Worm (Caenorhabditis elegans) whole organism, L3 larva: Measurements from ENCODE around the gene ubl-1.

Experiments used
- ZK546.5 ChIP-seq: sonication (generic microtip); optimal IDR thresholded peaks from 2 replicates; lab custom pipeline; 2017; ENCODE audit warnings: missing biosample characterization, missing genetic modification characterization
- aly-2 ChIP-seq: fragments of 150-350 bp; optimal IDR thresholded peaks from 2 replicates; lab custom pipeline; 2014; ENCODE audit warnings: missing biosample characterization, missing genetic modification characterization
- ceh-16 ChIP-seq: sonication (generic microtip); optimal IDR thresholded peaks from 2 replicates; lab custom pipeline; 2017; ENCODE audit warnings: missing biosample characterization, missing genetic modification characterization
- ceh-82 ChIP-seq: fragments of 150-350 bp; optimal IDR thresholded peaks from 2 replicates; lab custom pipeline; 2014; ENCODE audit warnings: missing biosample characterization, missing genetic modification characterization
- ceh-9 ChIP-seq: sonication (generic microtip); optimal IDR thresholded peaks from 2 replicates; lab custom pipeline; 2018; ENCODE audit warnings: missing biosample characterization, missing genetic modification characterization
- daf-12 ChIP-seq: fragments of 150-350 bp; optimal IDR thresholded peaks from 2 replicates; lab custom pipeline; 2014; ENCODE audit warnings: missing biosample characterization, missing genetic modification reagents, missing genetic modification characterization
- egl-27 ChIP-seq: sonication (generic microtip); optimal IDR thresholded peaks from 4 replicates; lab custom pipeline; 2017; ENCODE audit warnings: missing biosample characterization, missing genetic modification reagents, missing genetic modification characterization
- egl-5 ChIP-seq: fragments of 150-350 bp; optimal IDR thresholded peaks from 2 replicates; lab custom pipeline; 2017; ENCODE audit warnings: missing biosample characterization, missing genetic modification reagents, missing genetic modification characterization, inconsistent platforms
- elt-1 ChIP-seq: fragments of 150-350 bp; optimal IDR thresholded peaks from 2 replicates; lab custom pipeline; 2014; ENCODE audit warnings: missing biosample characterization, missing genetic modification characterization
- elt-3 ChIP-seq, 3 experiments: fragments of 150-350 bp in 1 of 3; sonication (generic microtip) in 2 of 3; optimal IDR thresholded peaks; 2 replicates in 2 of 3; 4 replicates in 1 of 3; lab custom pipeline; 2014 to 2017; ENCODE audit warnings: missing biosample characterization in 3 of 3, missing genetic modification characterization in 3 of 3
- eor-1 ChIP-seq, 2 experiments: fragments of 150-350 bp; optimal IDR thresholded peaks; 2 replicates each; lab custom pipeline; 2014 to 2018; ENCODE audit warnings: missing biosample characterization in 2 of 2, missing genetic modification characterization in 2 of 2
- fkh-10 ChIP-seq: sonication (generic microtip); optimal IDR thresholded peaks from 2 replicates; lab custom pipeline; 2017; ENCODE audit warnings: missing biosample characterization, missing genetic modification reagents, missing genetic modification characterization
- fos-1 ChIP-seq: fragments of 150-350 bp; optimal IDR thresholded peaks from 2 replicates; lab custom pipeline; 2014; ENCODE audit warnings: missing biosample characterization, missing genetic modification characterization
- hmg-11 ChIP-seq: sonication (generic microtip); optimal IDR thresholded peaks from 2 replicates; lab custom pipeline; 2016; ENCODE audit warnings: missing genetic modification characterization, missing compliant biosample characterization
- jun-1 ChIP-seq: fragments of 150-350 bp; optimal IDR thresholded peaks from 2 replicates; lab custom pipeline; 2014; ENCODE audit warnings: missing biosample characterization, missing genetic modification reagents, missing genetic modification characterization
- lin-15B ChIP-seq: fragments of 150-350 bp; optimal IDR thresholded peaks from 2 replicates; lab custom pipeline; 2014; ENCODE audit warnings: missing biosample characterization, missing genetic modification characterization
- lin-39 ChIP-seq: fragments of 150-350 bp; optimal IDR thresholded peaks from 2 replicates; lab custom pipeline; 2018; ENCODE audit warnings: missing biosample characterization, missing genetic modification reagents, missing genetic modification characterization
- mdl-1 ChIP-seq: fragments of 150-350 bp; optimal IDR thresholded peaks from 2 replicates; lab custom pipeline; 2014; ENCODE audit warnings: missing biosample characterization, missing genetic modification characterization
- mml-1 ChIP-seq: fragments of 150-350 bp; sonication (generic microtip); optimal IDR thresholded peaks from 3 replicates; lab custom pipeline; 2014; ENCODE audit warnings: missing biosample characterization, missing genetic modification characterization
- nfya-1 ChIP-seq: sonication (generic microtip); optimal IDR thresholded peaks from 2 replicates; lab custom pipeline; 2017; ENCODE audit warnings: missing genetic modification characterization, mild to moderate bottlenecking, missing compliant biosample characterization, antibody characterized with exemption, moderate library complexity; ENCODE audit not compliant: insufficient read depth
- nhr-12 ChIP-seq: fragments of 150-350 bp; optimal IDR thresholded peaks from 2 replicates; lab custom pipeline; 2014; ENCODE audit warnings: missing biosample characterization, missing genetic modification characterization
- nhr-23 ChIP-seq: fragments of 150-350 bp; optimal IDR thresholded peaks from 2 replicates; lab custom pipeline; 2014; ENCODE audit warnings: missing biosample characterization, missing genetic modification reagents, missing genetic modification characterization
- nhr-25 ChIP-seq: sonication (generic microtip); optimal IDR thresholded peaks from 2 replicates; lab custom pipeline; 2017; ENCODE audit warnings: missing biosample characterization, missing genetic modification characterization
- nhr-28 ChIP-seq: fragments of 150-350 bp; optimal IDR thresholded peaks from 2 replicates; lab custom pipeline; 2014; ENCODE audit warnings: missing biosample characterization, missing genetic modification characterization
- pha-4 ChIP-seq: fragments of 150-350 bp; optimal IDR thresholded peaks from 2 replicates; lab custom pipeline; 2014; ENCODE audit warnings: missing biosample characterization, missing genetic modification reagents, missing genetic modification characterization
- pqm-1 ChIP-seq: fragments of 150-350 bp; optimal IDR thresholded peaks from 2 replicates; lab custom pipeline; 2017; ENCODE audit warnings: missing biosample characterization, missing genetic modification characterization, inconsistent platforms
- skn-1 ChIP-seq: fragments of 150-350 bp; optimal IDR thresholded peaks from 2 replicates; lab custom pipeline; 2014; ENCODE audit warnings: missing biosample characterization, missing genetic modification characterization
- snpc-4 ChIP-seq: fragments of 150-350 bp; optimal IDR thresholded peaks from 2 replicates; lab custom pipeline; 2014; ENCODE audit warnings: missing biosample characterization, missing genetic modification characterization
- unc-39 ChIP-seq: sonication (generic microtip); optimal IDR thresholded peaks from 4 replicates; lab custom pipeline; 2017; ENCODE audit warnings: missing biosample characterization, missing genetic modification characterization
- unc-62 ChIP-seq: fragments of 150-350 bp; sonication (generic microtip); optimal IDR thresholded peaks from 4 replicates; lab custom pipeline; 2014; ENCODE audit warnings: missing biosample characterization, missing genetic modification reagents, missing genetic modification characterization
- zag-1 ChIP-seq: fragments of 150-350 bp; optimal IDR thresholded peaks from 2 replicates; lab custom pipeline; 2014; ENCODE audit warnings: missing biosample characterization, missing genetic modification characterization
- ztf-11 ChIP-seq: fragments of 150-350 bp; optimal IDR thresholded peaks from 2 replicates; lab custom pipeline; 2014; ENCODE audit warnings: missing biosample characterization, missing genetic modification characterization
- ztf-4 ChIP-seq: fragments of 150-350 bp; optimal IDR thresholded peaks from 2 replicates; lab custom pipeline; 2014; ENCODE audit warnings: missing biosample characterization, missing genetic modification characterization

ubl-1 gene

DNA sequence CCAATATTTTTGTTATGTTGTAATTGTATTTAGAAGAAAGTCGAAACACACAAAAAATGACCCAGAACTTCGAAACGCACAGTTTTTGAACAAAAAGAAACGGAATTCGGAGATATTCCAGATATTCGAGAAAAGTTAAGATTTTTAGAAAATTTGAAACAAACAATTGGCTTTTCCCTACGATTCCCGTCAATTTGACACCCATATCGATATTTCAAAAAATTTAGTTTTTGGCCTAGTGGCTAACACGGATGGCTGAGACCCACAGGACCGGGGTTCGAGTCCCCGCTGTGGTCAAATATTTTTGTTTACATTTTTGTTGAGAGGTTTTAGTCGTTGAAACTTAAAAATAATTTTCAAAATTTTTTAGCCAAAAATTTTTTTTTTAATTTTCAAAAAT is 37.1 kb downstream of the ubl-1 start:
- TF ChIP-seq nhr-23 (tag; lab: Kevin White, UChicago) = no peak
- no peak for TF ChIP-seq ceh-9

DNA sequence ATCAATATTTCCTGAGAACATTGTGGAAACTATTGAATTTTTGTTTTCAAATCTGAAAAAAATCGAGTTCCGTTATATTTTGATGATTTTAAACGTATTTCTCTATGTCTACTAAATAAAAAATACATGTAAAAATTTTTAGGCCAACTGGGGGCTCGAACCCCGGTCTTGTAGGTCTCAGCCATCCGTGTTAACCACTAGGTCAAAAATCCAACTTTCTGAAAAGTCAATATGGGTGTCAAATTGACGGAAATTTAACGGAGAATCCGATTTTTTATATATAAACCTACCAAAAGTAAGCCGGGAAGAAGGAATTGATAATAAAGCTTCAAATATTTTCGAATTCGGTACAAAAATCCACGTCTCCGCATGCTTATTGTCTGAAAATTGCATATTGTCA is 38.2 kb downstream of the ubl-1 start:
- TF ChIP-seq pha-4 (no peak), nhr-23 (tag; lab: Kevin White, UChicago) (no peak), mml-1 (no peak), ceh-16 (no peak), jun-1 (tag; lab: Kevin White, UChicago) (no peak), nhr-28 (no peak), mdl-1 (tag; lab: Kevin White, UChicago) (no peak), skn-1 (no peak), elt-3 (tag; optimal IDR thresholded peaks at IDR 0.05; lab: Kevin White, UChicago) (no peak), unc-62 (GFP tag; lab: Kevin White, UChicago) (no peak), ztf-4 (tag; lab: Kevin White, UChicago) (no peak), hmg-11 (no peak), lin-15B (tag; lab: Kevin White, UChicago) (no peak), aly-2 (tag; lab: Kevin White, UChicago) (no peak), pqm-1 (tag; lab: Kevin White, UChicago) (no peak), egl-27 (tag; lab: Kevin White, UChicago) (no peak), unc-39 (tag; lab: Kevin White, UChicago) (no peak)
- TF ChIP-seq, all 47 proteins: peak for 0

DNA sequence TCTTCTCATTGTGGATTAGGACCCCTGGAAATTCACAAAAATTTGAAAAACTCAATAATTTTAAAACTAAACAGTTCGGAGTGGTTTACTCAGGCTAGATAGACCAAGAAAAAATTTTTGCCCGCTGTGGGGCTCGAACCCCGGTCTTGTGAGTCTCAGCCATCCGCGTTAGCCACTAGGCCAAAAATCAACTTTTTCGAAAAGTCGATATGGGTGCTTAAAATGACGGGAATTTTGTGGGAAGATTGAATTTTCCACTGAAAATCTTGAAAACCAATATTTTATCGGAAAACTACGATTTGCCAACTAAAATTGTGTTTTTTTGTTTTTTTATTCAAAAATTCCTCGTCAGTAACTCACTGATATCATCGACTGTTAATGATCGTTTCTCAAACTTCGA is 39.4 kb downstream of the ubl-1 start:
- TF ChIP-seq elt-3 (tag; optimal IDR thresholded peaks at IDR 0.05; lab: Kevin White, UChicago) (no peak), snpc-4 (no peak), ceh-82 (tag; lab: Kevin White, UChicago) (no peak), elt-1 (tag; lab: Kevin White, UChicago) (no peak), ztf-4 (tag; lab: Kevin White, UChicago) (no peak), nhr-23 (tag; lab: Kevin White, UChicago) (no peak), mml-1 (no peak), hmg-11 (no peak), zag-1 (no peak), nhr-12 (tag; lab: Kevin White, UChicago) (no peak), ztf-11 (tag; lab: Kevin White, UChicago) (no peak), nfya-1 (tag; lab: Kevin White, UChicago) (no peak)

DNA sequence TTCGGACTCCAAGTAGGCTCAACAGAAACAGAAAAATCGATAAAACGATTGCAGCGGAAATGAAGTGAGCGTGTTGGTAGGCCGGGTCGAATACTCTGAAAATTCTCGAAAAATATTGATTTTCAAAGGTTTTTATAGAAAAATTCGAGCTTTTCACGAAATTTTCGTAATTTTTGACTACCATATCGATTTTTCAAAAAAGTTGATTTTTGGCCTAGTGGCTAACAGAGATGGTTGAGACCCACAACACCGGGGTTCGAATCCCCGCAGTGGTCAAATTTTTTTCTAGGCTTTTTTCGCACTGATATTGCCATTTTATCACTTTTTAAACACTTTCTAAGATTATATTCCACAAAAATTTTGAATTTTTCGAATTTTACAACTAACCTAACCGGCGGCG is 40.7 kb downstream of the ubl-1 start:
- TF ChIP-seq egl-5 (tag; lab: Kevin White, UChicago) (no peak), mdl-1 (tag; lab: Kevin White, UChicago) (no peak), fos-1 (tag; lab: Kevin White, UChicago) (no peak), aly-2 (tag; lab: Kevin White, UChicago) (no peak), unc-39 (tag; lab: Kevin White, UChicago) (no peak), jun-1 (tag; lab: Kevin White, UChicago) (no peak)

DNA sequence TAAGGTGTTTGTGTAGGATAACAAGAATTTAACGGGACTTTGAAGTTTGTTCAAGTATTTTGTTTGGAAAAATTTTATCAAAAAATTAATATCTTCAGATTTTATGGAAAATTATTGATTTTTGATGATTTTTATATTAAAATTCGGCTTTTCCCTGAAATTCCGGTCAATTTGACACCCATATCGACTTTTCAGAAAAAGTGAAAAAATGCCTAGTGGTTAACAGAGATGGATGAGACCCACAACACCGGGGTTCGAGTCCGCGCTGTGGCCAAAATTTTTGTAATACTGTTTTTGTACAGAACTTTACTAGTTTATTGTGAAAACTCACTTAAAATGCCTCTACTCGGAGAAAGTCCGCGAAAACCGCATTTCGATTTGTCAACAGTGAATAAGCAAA is 41.5 kb downstream of the ubl-1 start:
- TF ChIP-seq aly-2 (tag; lab: Kevin White, UChicago) = no peak
- TF ChIP-seq nhr-23 (tag; lab: Kevin White, UChicago) = no peak
- no peak for TF ChIP-seq snpc-4
- TF ChIP-seq nhr-12 (tag; lab: Kevin White, UChicago) = no peak
- no peak for TF ChIP-seq eor-1 (tag; optimal IDR thresholded peaks at IDR 0.05; lab: Kevin White, UChicago)
- no peak for TF ChIP-seq unc-62 (GFP tag; lab: Kevin White, UChicago)
- no peak for TF ChIP-seq lin-15B (tag; lab: Kevin White, UChicago)
- no peak for TF ChIP-seq lin-39 (tag; lab: Kevin White, UChicago)
- no peak for TF ChIP-seq nhr-25 (tag; lab: Kevin White, UChicago)
- TF ChIP-seq ZK546.5 (tag; lab: Kevin White, UChicago) = no peak

DNA sequence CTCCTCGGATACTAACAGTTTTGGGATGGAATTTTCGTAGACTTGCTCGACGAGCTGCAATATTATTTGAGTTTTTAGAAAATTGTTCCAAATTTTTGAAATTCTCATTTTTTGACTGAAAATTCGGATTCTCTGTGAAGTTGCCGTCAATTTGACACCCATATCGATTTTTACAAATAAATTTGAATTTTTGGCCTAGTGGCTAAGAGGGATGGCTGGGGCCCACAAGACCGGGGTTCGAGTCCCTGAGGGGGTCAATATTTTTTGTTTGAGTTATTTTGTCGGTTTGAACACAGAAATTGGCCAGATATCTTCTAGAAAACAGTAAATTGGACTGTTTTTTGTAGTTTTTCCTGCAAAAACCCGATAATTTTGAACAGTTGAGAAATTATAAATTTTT is 42.5 kb downstream of the ubl-1 start:
- TF ChIP-seq ztf-11 (tag; lab: Kevin White, UChicago) (no peak), lin-39 (tag; lab: Kevin White, UChicago) (no peak), daf-12 (tag; lab: Kevin White, UChicago) (no peak), unc-39 (tag; lab: Kevin White, UChicago) (no peak), fkh-10 (GFP tag; lab: Kevin White, UChicago) (no peak), unc-62 (GFP tag; lab: Kevin White, UChicago) (no peak)
